Fruit fly (Drosophila melanogaster) whole organism, embryonic: ENCODE data around the gene CG10089.

Experiments
- Atf6 ChIP-seq: fragments of 200-800 bp; sonication (Bioruptor generic); IDR thresholded peaks from 2 replicates; pipeline ENCODE4 v1.3.6; 2022; ENCODE audit warnings: missing biosample characterization, missing genetic modification characterization
- B-H2 ChIP-seq: fragments of 200-800 bp; sonication (Bioruptor generic); optimal IDR thresholded peaks from 2 replicates; lab custom pipeline; 2018; ENCODE audit warnings: missing biosample characterization, mild to moderate bottlenecking, missing genetic modification characterization
- Blimp-1 ChIP-seq: fragments of 200-800 bp; sonication (Bioruptor generic); optimal IDR thresholded peaks from 3 replicates; lab custom pipeline; 2018; ENCODE audit warnings: missing biosample characterization, missing genetic modification characterization, mild to moderate bottlenecking, moderate library complexity, missing genetic modification reagents
- CG10147 ChIP-seq: fragments of 200-800 bp; sonication (Bioruptor generic); optimal IDR thresholded peaks from 2 replicates; lab custom pipeline; 2019; ENCODE audit warnings: missing biosample characterization, mild to moderate bottlenecking, missing genetic modification characterization, moderate library complexity
- CG11723 ChIP-seq: fragments of 200-800 bp; sonication (Bioruptor generic); optimal IDR thresholded peaks from 2 replicates; lab custom pipeline; 2017; ENCODE audit warnings: missing biosample characterization, mild to moderate bottlenecking, missing genetic modification characterization
- CG12769 ChIP-seq: fragments of 200-800 bp; sonication (Bioruptor generic); optimal IDR thresholded peaks from 2 replicates; lab custom pipeline; 2019; ENCODE audit warnings: missing biosample characterization, mild to moderate bottlenecking, missing genetic modification characterization, moderate library complexity
- CG13123 ChIP-seq: fragments of 200-800 bp; sonication (Bioruptor generic); optimal IDR thresholded peaks from 2 replicates; lab custom pipeline; 2016; ENCODE audit warnings: missing biosample characterization, missing genetic modification characterization
- CG13775 ChIP-seq: fragments of 200-800 bp; sonication (Bioruptor generic); optimal IDR thresholded peaks from 3 replicates; lab custom pipeline; 2017; ENCODE audit warnings: missing biosample characterization, mild to moderate bottlenecking, missing genetic modification characterization
- CG14050 ChIP-seq: fragments of 200-800 bp; sonication (Bioruptor generic); IDR thresholded peaks from 3 replicates; pipeline ENCODE4 v1.3.6; 2022; ENCODE audit warnings: missing biosample characterization, missing genetic modification characterization
- CG14860 ChIP-seq: fragments of 200-800 bp; sonication (Bioruptor generic); IDR thresholded peaks from 3 replicates; pipeline ENCODE4 v1.3.6; 2022; ENCODE audit warnings: missing biosample characterization, missing genetic modification characterization; ENCODE audit not compliant: partially characterized antibody
- CG15011 ChIP-seq: fragments of 200-800 bp; sonication (Bioruptor generic); optimal IDR thresholded peaks from 3 replicates; lab custom pipeline; 2018; ENCODE audit warnings: missing biosample characterization, mild to moderate bottlenecking, missing genetic modification characterization
- CG1529 ChIP-seq: fragments of 200-800 bp; sonication (Bioruptor generic); optimal IDR thresholded peaks from 3 replicates; lab custom pipeline; 2018; ENCODE audit warnings: missing biosample characterization, missing genetic modification characterization
- CG15479 ChIP-seq: fragments of 200-800 bp; sonication (Bioruptor generic); optimal IDR thresholded peaks from 3 replicates; lab custom pipeline; 2019; ENCODE audit warnings: missing biosample characterization, mild to moderate bottlenecking, missing genetic modification characterization, moderate library complexity
- CG16815 ChIP-seq: fragments of 200-800 bp; sonication (Bioruptor generic); optimal IDR thresholded peaks from 3 replicates; lab custom pipeline; 2017; ENCODE audit warnings: missing biosample characterization, mild to moderate bottlenecking, missing genetic modification characterization
- CG16863 ChIP-seq: fragments of 200-800 bp; sonication (Bioruptor generic); optimal IDR thresholded peaks from 3 replicates; lab custom pipeline; 2016; ENCODE audit warnings: missing biosample characterization, missing genetic modification characterization
- CG17385 ChIP-seq: fragments of 200-800 bp; sonication (Bioruptor generic); optimal IDR thresholded peaks from 3 replicates; lab custom pipeline; 2018; ENCODE audit warnings: missing biosample characterization, mild to moderate bottlenecking, missing genetic modification characterization
- CG2875 ChIP-seq: fragments of 200-800 bp; sonication (Bioruptor generic); optimal IDR thresholded peaks from 2 replicates; lab custom pipeline; 2017; ENCODE audit warnings: missing biosample characterization, mild to moderate bottlenecking, missing genetic modification characterization, missing genetic modification reagents
- CG32532 ChIP-seq: fragments of 200-800 bp; sonication (Bioruptor generic); IDR thresholded peaks from 2 replicates; pipeline ENCODE4 v1.3.6; 2022; ENCODE audit warnings: missing biosample characterization, missing genetic modification characterization
- CG4730 ChIP-seq: fragments of 200-800 bp; sonication (Bioruptor generic); IDR thresholded peaks from 2 replicates; pipeline ENCODE4 v1.3.6; 2022; ENCODE audit warnings: missing biosample characterization, missing genetic modification characterization
- CG6254 ChIP-seq: fragments of 200-800 bp; sonication (Bioruptor generic); optimal IDR thresholded peaks from 3 replicates; lab custom pipeline; 2017; ENCODE audit warnings: mild to moderate bottlenecking, missing biosample characterization, missing genetic modification reagents, missing genetic modification characterization
- CG6765 ChIP-seq: fragments of 200-800 bp; sonication (Bioruptor generic); optimal IDR thresholded peaks from 3 replicates; lab custom pipeline; 2017; ENCODE audit warnings: missing biosample characterization, mild to moderate bottlenecking, missing genetic modification characterization
- CG6854 ChIP-seq: fragments of 200-800 bp; sonication (Bioruptor generic); optimal IDR thresholded peaks from 3 replicates; lab custom pipeline; 2017; ENCODE audit warnings: missing biosample characterization, mild to moderate bottlenecking, missing genetic modification characterization
- CG7372 ChIP-seq: fragments of 200-800 bp; sonication (Bioruptor generic); IDR thresholded peaks from 2 replicates; pipeline ENCODE4 v1.3.6; 2022; ENCODE audit warnings: missing biosample characterization, missing genetic modification characterization
- CG8478 ChIP-seq: fragments of >200 bp; optimal IDR thresholded peaks from 2 replicates; lab custom pipeline; 2018
- CG9215 ChIP-seq: fragments of 200-800 bp; sonication (Bioruptor generic); IDR thresholded peaks from 2 replicates; pipeline ENCODE4 v1.3.6; 2022; ENCODE audit warnings: missing biosample characterization, missing genetic modification characterization
- Dip3 ChIP-seq: fragments of 200-800 bp; sonication (Bioruptor generic); optimal IDR thresholded peaks from 3 replicates; lab custom pipeline; 2016; ENCODE audit warnings: missing biosample characterization, missing genetic modification characterization
- E2f1 ChIP-seq: fragments of 200-800 bp; sonication (Bioruptor generic); IDR thresholded peaks from 2 replicates; pipeline ENCODE4 v1.3.6; 2022; ENCODE audit warnings: missing biosample characterization, missing genetic modification characterization
- Ets65A ChIP-seq: fragments of 200-800 bp; sonication (Bioruptor generic); peaks from one replicate; lab custom pipeline; 2016; ENCODE audit warnings: missing biosample characterization, missing genetic modification characterization
- HLH4C ChIP-seq: fragments of 200-800 bp; sonication (Bioruptor generic); IDR thresholded peaks from 3 replicates; pipeline ENCODE4 v1.3.6; 2022; ENCODE audit warnings: missing biosample characterization, missing genetic modification characterization; ENCODE audit not compliant: partially characterized antibody
- Lim3 ChIP-seq: fragments of 200-800 bp; sonication (Bioruptor generic); IDR thresholded peaks from 2 replicates; pipeline ENCODE4 v1.3.6; 2022; ENCODE audit warnings: missing biosample characterization, missing genetic modification characterization
- MESR4 ChIP-seq: fragments of 200-800 bp; sonication (Bioruptor generic); optimal IDR thresholded peaks from 2 replicates; lab custom pipeline; 2018; ENCODE audit warnings: missing biosample characterization, mild to moderate bottlenecking, missing genetic modification characterization, moderate library complexity
- Myb ChIP-seq: fragments of 200-800 bp; sonication (Bioruptor generic); optimal IDR thresholded peaks from 2 replicates; lab custom pipeline; 2016; ENCODE audit warnings: missing biosample characterization, missing genetic modification characterization
- Nf-YC ChIP-seq: fragments of 200-800 bp; optimal IDR thresholded peaks from 3 replicates; lab custom pipeline; 2019; ENCODE audit warnings: missing biosample characterization, mild to moderate bottlenecking, missing genetic modification characterization, moderate library complexity
- ash1 ChIP-seq: fragments of 200-800 bp; sonication (Bioruptor generic); optimal IDR thresholded peaks from 2 replicates; lab custom pipeline; 2018; ENCODE audit warnings: missing biosample characterization, mild to moderate bottlenecking, missing genetic modification characterization
- dimm ChIP-seq: fragments of 200-800 bp; sonication (Bioruptor generic); IDR thresholded peaks from 2 replicates; pipeline ENCODE4 v1.3.6; 2022; ENCODE audit warnings: missing biosample characterization, missing genetic modification characterization
- dmrt11E ChIP-seq: fragments of 200-800 bp; sonication (Bioruptor generic); optimal IDR thresholded peaks from 3 replicates; lab custom pipeline; 2018; ENCODE audit warnings: missing biosample characterization, mild to moderate bottlenecking, missing genetic modification characterization, moderate library complexity
- fd102C ChIP-seq: fragments of 200-800 bp; sonication (Bioruptor generic); optimal IDR thresholded peaks from 2 replicates; lab custom pipeline; 2018; ENCODE audit warnings: missing biosample characterization, mild to moderate bottlenecking, missing genetic modification characterization, moderate library complexity
- fd64A ChIP-seq: fragments of 200-800 bp; sonication (Bioruptor generic); optimal IDR thresholded peaks from 3 replicates; lab custom pipeline; 2018; ENCODE audit warnings: missing biosample characterization, mild to moderate bottlenecking, missing genetic modification characterization
- ftz-f1 ChIP-seq: fragments of 200-800 bp; sonication (Bioruptor generic); optimal IDR thresholded peaks from 2 replicates; lab custom pipeline; 2016; ENCODE audit warnings: missing biosample characterization, missing genetic modification characterization
- gcm ChIP-seq: fragments of 200-800 bp; sonication (Bioruptor generic); optimal IDR thresholded peaks from 2 replicates; lab custom pipeline; 2019; ENCODE audit warnings: missing biosample characterization, mild to moderate bottlenecking, missing genetic modification characterization, moderate library complexity
- gem ChIP-seq: fragments of 200-800 bp; sonication (Bioruptor generic); optimal IDR thresholded peaks from 2 replicates; lab custom pipeline; 2019; ENCODE audit warnings: missing biosample characterization, mild to moderate bottlenecking, missing genetic modification characterization, moderate library complexity
- lab ChIP-seq: fragments of 200-800 bp; sonication (Bioruptor generic); optimal IDR thresholded peaks from 3 replicates; lab custom pipeline; 2017; ENCODE audit warnings: missing biosample characterization, missing genetic modification characterization, mild to moderate bottlenecking, moderate library complexity, missing genetic modification reagents
- mam ChIP-seq: fragments of 200-800 bp; sonication (Bioruptor generic); optimal IDR thresholded peaks from 3 replicates; lab custom pipeline; 2016; ENCODE audit warnings: missing biosample characterization, missing genetic modification characterization
- nerfin-1 ChIP-seq: fragments of 200-800 bp; sonication (Bioruptor generic); optimal IDR thresholded peaks from 3 replicates; lab custom pipeline; 2019; ENCODE audit warnings: missing biosample characterization, mild to moderate bottlenecking, missing genetic modification characterization, moderate library complexity
- prd ChIP-seq, 3 experiments: fragments of >200 bp in 2 of 3; fragments of 200-800 bp in 1 of 3; sonication (Bioruptor generic) in 1 of 3; optimal IDR thresholded peaks in 2 of 3; IDR thresholded peaks in 1 of 3; 2 replicates in 2 of 3; 3 replicates in 1 of 3; pipeline versions ENCODE4 v1.3.6 to Lab custom; 2017 to 2022; ENCODE audit warnings: missing biosample characterization in 1 of 3, missing genetic modification characterization in 1 of 3
- pum ChIP-seq: fragments of 200-800 bp; sonication (Bioruptor generic); optimal IDR thresholded peaks from 2 replicates; lab custom pipeline; 2016; ENCODE audit warnings: missing biosample characterization, missing genetic modification characterization
- sd ChIP-seq: fragments of 200-800 bp; sonication (Bioruptor generic); optimal IDR thresholded peaks from 3 replicates; lab custom pipeline; 2018; ENCODE audit warnings: missing biosample characterization, mild to moderate bottlenecking, missing genetic modification characterization, moderate library complexity
- trem ChIP-seq: fragments of 200-800 bp; optimal IDR thresholded peaks from 3 replicates; lab custom pipeline; 2019; ENCODE audit warnings: missing biosample characterization, mild to moderate bottlenecking, missing genetic modification characterization, moderate library complexity
- tup ChIP-seq: fragments of 200-800 bp; sonication (Bioruptor generic); optimal IDR thresholded peaks from 2 replicates; lab custom pipeline; 2016; ENCODE audit warnings: missing biosample characterization, mild to moderate bottlenecking, missing genetic modification characterization, moderate library complexity
- usp ChIP-seq: fragments of >200 bp; optimal IDR thresholded peaks from 2 replicates; lab custom pipeline; 2017; ENCODE audit warnings: missing biosample characterization, missing genetic modification characterization
- wek ChIP-seq: fragments of 200-800 bp; sonication (Bioruptor generic); optimal IDR thresholded peaks from 3 replicates; lab custom pipeline; 2018; ENCODE audit warnings: missing biosample characterization, mild to moderate bottlenecking, missing genetic modification characterization, moderate library complexity

The CG10089 gene

dm6 chr3L:13450177-13450793 is 24.3 kb downstream of the CG10089 start, which contains the start of the genes JMJD7 and CG10738 (continued):
- no peak for TF ChIP-seq gem (tag; lab: Kevin White, UChicago)
- no peak for TF ChIP-seq CG12769 (tag; lab: Kevin White, UChicago)
- TF ChIP-seq CG16863 (GFP tag; lab: Kevin White, UChicago): no peak
- no peak for TF ChIP-seq gcm (GFP tag; lab: Kevin White, UChicago)
- TF ChIP-seq Myb (GFP tag; lab: Kevin White, UChicago): no peak
- no peak for TF ChIP-seq CG14860
- no peak for TF ChIP-seq pum (GFP tag; lab: Kevin White, UChicago)
- TF ChIP-seq CG6254 (GFP tag; lab: Kevin White, UChicago): peak; percentile 68
- no peak for TF ChIP-seq dmrt11E
- peak; percentile 28 for TF ChIP-seq CG13775 (GFP tag; lab: Kevin White, UChicago)
- TF ChIP-seq CG8478: no peak
- no peak for TF ChIP-seq wek
- 0 out of 2 replicates have a peak, but pooled peaks have one; percentile 29 for TF ChIP-seq Lim3
- TF ChIP-seq Blimp-1 (GFP tag; lab: Kevin White, UChicago): peak; percentile 80
- peak; percentile 62 for TF ChIP-seq CG7372 (GFP tag; lab: Robert Waterston, UW)
- TF ChIP-seq lab (GFP tag; lab: Kevin White, UChicago): peak; percentile 87
- TF ChIP-seq E2f1 (GFP tag; lab: Robert Waterston, UW): peak; percentile 61
- TF ChIP-seq CG9215 (GFP tag; lab: Robert Waterston, UW): peak; percentile 61
- no peak for TF ChIP-seq B-H2
- TF ChIP-seq ftz-f1 (GFP tag; lab: Kevin White, UChicago): peak; percentile 56
- TF ChIP-seq CG1529 (GFP tag; lab: Kevin White, UChicago): no peak
- peak; percentile 52; the same call in 1 of the 2 replicates for TF ChIP-seq CG4730 (GFP tag; lab: Robert Waterston, UW)
- TF ChIP-seq dimm (GFP tag; lab: Robert Waterston, UW): 0 out of 2 replicates have a peak, but pooled peaks have one; percentile 29
- TF ChIP-seq CG15011 (GFP tag; lab: Kevin White, UChicago): no peak
- TF ChIP-seq CG6765 (GFP tag; lab: Kevin White, UChicago): peak; percentile 15
- TF ChIP-seq ash1: no peak
- TF ChIP-seq fd102C (GFP tag; lab: Kevin White, UChicago): no peak
- no peak for TF ChIP-seq CG16815 (GFP tag; lab: Kevin White, UChicago)
- peak; percentile 15 for TF ChIP-seq MESR4 (GFP tag; lab: Kevin White, UChicago)
- peak; percentile 85 for TF ChIP-seq Atf6 (GFP tag; lab: Robert Waterston, UW)
- TF ChIP-seq Nf-YC (tag; lab: Kevin White, UChicago): peak; percentile 19
- TF ChIP-seq CG2875 (GFP tag; lab: Kevin White, UChicago): no peak
- no peak for TF ChIP-seq fd64A (GFP tag; lab: Kevin White, UChicago)
- TF ChIP-seq usp: no peak
- no peak for TF ChIP-seq prd (optimal IDR thresholded peaks at IDR 0.05; lab: Kevin White, UChicago)
- TF ChIP-seq prd (GFP tag; IDR thresholded peaks at IDR 0.05; lab: Robert Waterston, UW): peak; percentile 64
- peak; percentile 19 for TF ChIP-seq mam
- no peak for TF ChIP-seq CG6854

- peak; percentile 67 for TF ChIP-seq Ets65A (GFP tag; lab: Kevin White, UChicago)
- TF ChIP-seq trem (tag; lab: Kevin White, UChicago): peak; percentile 40
- TF ChIP-seq CG10147 (GFP tag; lab: Kevin White, UChicago): no peak
- TF ChIP-seq gcm (GFP tag; lab: Kevin White, UChicago): no peak
- TF ChIP-seq CG15479 (GFP tag; lab: Kevin White, UChicago): peak; percentile 68
- no peak for TF ChIP-seq sd (tag; lab: Kevin White, UChicago)
- TF ChIP-seq CG32532 (GFP tag; lab: Robert Waterston, UW): no peak
- no peak for TF ChIP-seq nerfin-1 (tag; lab: Kevin White, UChicago)
- TF ChIP-seq CG14050 (GFP tag; lab: Robert Waterston, UW): no peak
- TF ChIP-seq CG11723 (GFP tag; lab: Kevin White, UChicago): no peak
- TF ChIP-seq CG13123 (GFP tag; lab: Kevin White, UChicago): no peak
- no peak for TF ChIP-seq tup (GFP tag; lab: Kevin White, UChicago)
- TF ChIP-seq HLH4C (GFP tag; lab: Robert Waterston, UW): no peak
- TF ChIP-seq CG17385 (GFP tag; lab: Kevin White, UChicago): no peak
- no peak for TF ChIP-seq Dip3 (GFP tag; lab: Kevin White, UChicago)
These were observed 32.2 kb downstream of the CG10089 start, which contains the start of gene cmb for dm6 chr3L:13442400-13442799. TSS of gene cmb (plus strand) at chr3L:13442594.
